Worm (Caenorhabditis elegans) whole organism, L4 larva: ENCODE data around the gene C07A9.10.

Experiments used
- ama-1 ChIP-seq: fragments of 150-350 bp; optimal IDR thresholded peaks from 2 replicates; lab custom pipeline; 2014; ENCODE audit warnings: inconsistent platforms, mixed read lengths
- cey-2 ChIP-seq: sonication (generic microtip); optimal IDR thresholded peaks from 3 replicates; lab custom pipeline; 2017; ENCODE audit warnings: missing genetic modification characterization, mild to moderate bottlenecking, missing compliant biosample characterization, antibody characterized with exemption, borderline replicate concordance; ENCODE audit not compliant: insufficient read depth
- daf-12 ChIP-seq: fragments of 150-350 bp; optimal IDR thresholded peaks from 2 replicates; lab custom pipeline; 2014; ENCODE audit warnings: missing biosample characterization, missing genetic modification reagents, missing genetic modification characterization
- dmd-6 ChIP-seq: fragments of 200-800 bp; sonication (Bioruptor generic); IDR thresholded peaks from 2 replicates; pipeline ENCODE4 v1.3.6; 2022; ENCODE audit warnings: missing genetic modification reagents, missing genetic modification characterization, missing compliant biosample characterization
- jun-1 ChIP-seq: fragments of 150-350 bp; optimal IDR thresholded peaks from 2 replicates; lab custom pipeline; 2014; ENCODE audit warnings: missing biosample characterization, missing genetic modification reagents, missing genetic modification characterization
- lin-39 ChIP-seq: fragments of 150-350 bp; optimal IDR thresholded peaks from 2 replicates; lab custom pipeline; 2014; ENCODE audit warnings: missing biosample characterization, missing genetic modification reagents, missing genetic modification characterization
- nhr-11 ChIP-seq: fragments of 150-350 bp; optimal IDR thresholded peaks from 2 replicates; lab custom pipeline; 2014; ENCODE audit warnings: missing biosample characterization, missing genetic modification characterization
- nhr-237 ChIP-seq: sonication (generic microtip); optimal IDR thresholded peaks from 2 replicates; lab custom pipeline; 2017; ENCODE audit warnings: missing biosample characterization, missing genetic modification characterization
- nhr-6 ChIP-seq: fragments of 150-350 bp; optimal IDR thresholded peaks from 2 replicates; lab custom pipeline; 2014; ENCODE audit warnings: missing biosample characterization, missing genetic modification characterization
- pqm-1 ChIP-seq: sonication (generic microtip); optimal IDR thresholded peaks from 2 replicates; lab custom pipeline; 2017; ENCODE audit warnings: missing biosample characterization, missing genetic modification characterization
- rbr-2 ChIP-seq: sonication (generic microtip); optimal IDR thresholded peaks from 2 replicates; lab custom pipeline; 2016; ENCODE audit warnings: missing genotype, missing genetic modification characterization, missing compliant biosample characterization
- snpc-1.2 ChIP-seq: fragments of 200-800 bp; sonication (Bioruptor generic); IDR thresholded peaks from 2 replicates; pipeline ENCODE4 v1.3.6; 2022; ENCODE audit warnings: missing genetic modification reagents, missing genetic modification characterization, missing compliant biosample characterization
- tag-97 ChIP-seq: fragments of 200-800 bp; sonication (Bioruptor generic); IDR thresholded peaks from 2 replicates; pipeline ENCODE4 v1.3.6; 2022; ENCODE audit warnings: missing genetic modification characterization, missing compliant biosample characterization
- unc-62 ChIP-seq, 3 experiments: fragments of 150-350 bp in 1 of 3; sonication (generic microtip); optimal IDR thresholded peaks in 2 of 3; peaks in 1 of 3; 1 replicate in 1 of 3; 2 replicates in 2 of 3; lab custom pipeline; 2014 to 2017; ENCODE audit warnings: missing biosample characterization in 3 of 3, missing genetic modification characterization in 3 of 3, missing genetic modification reagents in 3 of 3, missing genotype in 1 of 3

- TF ChIP-seq unc-62 (GFP tag; optimal IDR thresholded peaks at IDR 0.05 in 1 of 2; lab: Kevin White, UChicago) (no peak), unc-62 (tag; optimal IDR thresholded peaks at IDR 0.05; lab: Kevin White, UChicago) (no peak), tag-97 (GFP tag; lab: Robert Waterston, UW) (no peak), nhr-6 (tag; lab: Kevin White, UChicago) (no peak), snpc-1.2 (no peak), daf-12 (tag; lab: Kevin White, UChicago) (no peak), cey-2 (tag; lab: Kevin White, UChicago) (no peak), rbr-2 (tag; lab: Kevin White, UChicago) (no peak), nhr-237 (tag; lab: Kevin White, UChicago) (no peak), jun-1 (tag; lab: Kevin White, UChicago) (no peak), lin-39 (no peak), pqm-1 (no peak), nhr-11 (tag; lab: Kevin White, UChicago) (no peak), ama-1 (no peak), dmd-6 (no peak)
These were observed 24.7 kb downstream of the C07A9.10 start for ce11 chrIII:9661119-9661518.
